Comparison of ENCODE assay signal across 3 fruit fly cellular contexts in the genomic region with DNA sequence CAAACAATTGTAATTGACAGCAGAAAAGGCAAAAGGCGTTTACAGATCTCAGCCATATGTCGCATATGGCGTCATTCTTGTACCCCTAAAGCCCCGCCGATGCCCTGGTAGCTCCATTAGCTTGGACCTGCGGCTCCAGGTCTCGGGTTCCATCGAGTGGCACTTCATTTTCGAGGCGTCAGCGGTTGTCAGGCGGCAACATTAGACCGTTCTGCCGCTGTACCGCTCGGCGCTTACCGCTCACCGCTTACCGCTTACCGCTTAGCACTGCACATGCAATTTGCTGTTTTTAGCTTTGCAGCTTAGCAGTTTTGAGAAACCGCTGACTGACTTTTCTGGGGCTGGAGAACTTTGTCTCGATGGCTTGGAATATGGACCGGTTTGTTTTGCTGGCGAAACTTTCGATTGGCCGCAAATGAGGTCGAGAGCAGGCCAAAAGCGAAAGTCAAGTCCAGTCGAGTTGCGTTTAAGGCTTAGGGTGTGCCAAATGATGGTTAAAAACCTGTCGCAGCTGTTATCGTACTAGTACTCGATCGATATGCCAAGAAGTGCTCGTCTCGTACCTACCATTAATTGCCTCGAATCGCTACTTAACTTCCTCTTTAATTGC.
TF ChIP-seq lines count a peak whose summit lies in the region.

No protein-coding gene starts in this region.

- TF ChIP-seq CTCF in whole organism, embryonic (GFP tag; optimal IDR thresholded peaks at IDR 0.05; lab: Kevin White, UChicago) = no peak

TF ChIP-seq in whole organism, adult, 20 proteins besides CTCF, POLR2A, EP300 and RAD21:
- no peak for TF ChIP-seq toe (GFP tag; optimal IDR thresholded peaks at IDR 0.05; lab: Kevin White, UChicago)
- TF ChIP-seq tj (GFP tag; optimal IDR thresholded peaks at IDR 0.05; lab: Kevin White, UChicago) = peak; percentile 96
- TF ChIP-seq bab1 (GFP tag; optimal IDR thresholded peaks at IDR 0.05; lab: Kevin White, UChicago) = no peak

TF ChIP-seq in whole organism, embryonic, 481 proteins besides CTCF, POLR2A, EP300 and RAD21:
- no peak for TF ChIP-seq CG1832 (GFP tag; optimal IDR thresholded peaks at IDR 0.05; lab: Kevin White, UChicago)
- no peak for TF ChIP-seq Nf-YB (GFP tag; optimal IDR thresholded peaks at IDR 0.05; lab: Kevin White, UChicago)
- no peak for TF ChIP-seq ranshi (GFP tag; IDR thresholded peaks at IDR 0.05; lab: Robert Waterston, UW)
- TF ChIP-seq Blimp-1 (GFP tag; optimal IDR thresholded peaks at IDR 0.05; lab: Kevin White, UChicago) = peak; percentile 16

TF ChIP-seq in whole organism, prepupa, 60 proteins besides CTCF, POLR2A, EP300 and RAD21:
- TF ChIP-seq CG6792 (GFP tag; optimal IDR thresholded peaks at IDR 0.05; lab: Kevin White, UChicago) (no peak), Eip78C (GFP tag; lab: Kevin White, UChicago) (peak; percentile 30), Blimp-1 (GFP tag; optimal IDR thresholded peaks at IDR 0.05; lab: Kevin White, UChicago) (peak; percentile 94), CG6854 (GFP tag; optimal IDR thresholded peaks at IDR 0.05; lab: Kevin White, UChicago) (peak; percentile 26)
TF ChIP-seq in whole organism, prepupa: peak in this region for 3.
